Worm (Caenorhabditis elegans) whole organism, L1 larva: ENCODE data around the gene srw-59.

Source experiments
- ceh-82 ChIP-seq, 3 experiments: fragments of 150-350 bp in 1 of 3; sonication (generic microtip) in 2 of 3; optimal IDR thresholded peaks; 2 replicates each; lab custom pipeline; 2014 to 2017; ENCODE audit warnings: missing biosample characterization in 3 of 3, missing genetic modification characterization in 3 of 3
- efl-1 ChIP-seq, 4 experiments: fragments of 150-350 bp; optimal IDR thresholded peaks in 3 of 4; peaks in 1 of 4; 1 replicate in 1 of 4; 2 replicates in 3 of 4; lab custom pipeline; 2014; ENCODE audit warnings: missing biosample characterization in 2 of 4, missing genetic modification characterization in 2 of 4, missing genetic modification reagents in 2 of 4
- fkh-10 ChIP-seq: sonication (generic microtip); optimal IDR thresholded peaks from 2 replicates; lab custom pipeline; 2017; ENCODE audit warnings: missing biosample characterization, missing genetic modification reagents, missing genetic modification characterization
- fos-1 ChIP-seq: fragments of 150-350 bp; optimal IDR thresholded peaks from 2 replicates; lab custom pipeline; 2014; ENCODE audit warnings: missing biosample characterization, missing genetic modification characterization
- jun-1 ChIP-seq: fragments of 150-350 bp; optimal IDR thresholded peaks from 2 replicates; lab custom pipeline; 2014; ENCODE audit warnings: missing biosample characterization, missing genetic modification reagents, missing genetic modification characterization
- nhr-237 ChIP-seq: fragments of 150-350 bp; optimal IDR thresholded peaks from 2 replicates; lab custom pipeline; 2014; ENCODE audit warnings: missing biosample characterization, missing genetic modification characterization
- skn-1 ChIP-seq: fragments of 150-350 bp; optimal IDR thresholded peaks from 2 replicates; lab custom pipeline; 2014; ENCODE audit warnings: missing biosample characterization, missing genetic modification characterization
- swsn-7 ChIP-seq: sonication (generic microtip); optimal IDR thresholded peaks from 2 replicates; lab custom pipeline; 2016; ENCODE audit warnings: missing genetic modification characterization, missing compliant biosample characterization
- unc-130 ChIP-seq: fragments of 150-350 bp; optimal IDR thresholded peaks from 2 replicates; lab custom pipeline; 2017; ENCODE audit warnings: missing biosample characterization, missing genetic modification characterization, inconsistent platforms
- xbp-1 ChIP-seq: sonication (generic microtip); optimal IDR thresholded peaks from 2 replicates; lab custom pipeline; 2016; ENCODE audit warnings: missing genetic modification characterization, missing compliant biosample characterization

DNA sequence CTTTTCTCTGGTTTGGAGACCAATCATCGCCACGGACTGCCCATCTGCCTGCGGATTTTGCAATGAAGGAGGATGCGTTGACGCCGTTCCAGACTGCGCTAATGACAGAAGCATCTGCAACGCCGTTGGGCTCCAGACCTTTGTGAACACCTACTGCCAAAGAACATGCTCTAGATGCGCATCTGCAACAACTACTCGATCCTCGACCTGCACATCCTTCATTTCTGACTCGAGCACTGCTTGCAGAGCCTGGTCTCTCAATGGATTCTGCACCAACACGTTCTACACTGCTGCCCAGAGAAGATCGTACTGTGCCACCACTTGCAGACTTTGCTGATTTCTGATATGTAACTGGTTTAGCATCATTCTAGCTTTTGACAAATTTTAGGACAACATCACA lies 50.2 kb downstream of the srw-59 start:
- TF ChIP-seq jun-1 (tag; lab: Kevin White, UChicago) (no peak), skn-1 (tag; lab: Kevin White, UChicago) (no peak), efl-1 (optimal IDR thresholded peaks at IDR 0.05; lab: Kevin White, UChicago) (no peak), efl-1 (GFP tag; optimal IDR thresholded peaks at IDR 0.05 in 1 of 2; lab: Kevin White, UChicago) (peak in 1 of 2 experiments; percentile 90), xbp-1 (tag; lab: Kevin White, UChicago) (no peak), swsn-7 (no peak), fkh-10 (GFP tag; lab: Kevin White, UChicago) (no peak), unc-130 (tag; lab: Kevin White, UChicago) (no peak), nhr-237 (tag; lab: Kevin White, UChicago) (no peak), ceh-82 (tag; optimal IDR thresholded peaks at IDR 0.05; lab: Kevin White, UChicago) (no peak), fos-1 (tag; lab: Kevin White, UChicago) (no peak)
